Worm (Caenorhabditis elegans) whole organism, L1 larva: ENCODE results near the gene lim-8.

ENCODE experiments used
- C16A3.4 ChIP-seq: fragments of 150-350 bp; optimal IDR thresholded peaks from 2 replicates; lab custom pipeline; 2014; ENCODE audit warnings: missing biosample characterization, missing genetic modification characterization
- F16B12.6 ChIP-seq: fragments of 150-350 bp; optimal IDR thresholded peaks from 2 replicates; lab custom pipeline; 2014; ENCODE audit warnings: missing biosample characterization, missing genetic modification characterization
- aha-1 ChIP-seq: fragments of 150-350 bp; optimal IDR thresholded peaks from 2 replicates; lab custom pipeline; 2014; ENCODE audit warnings: missing biosample characterization, missing genetic modification characterization
- alr-1 ChIP-seq: fragments of 200-800 bp; sonication (Bioruptor generic); optimal IDR thresholded peaks from 2 replicates; lab custom pipeline; 2018; ENCODE audit warnings: borderline replicate concordance, mild to moderate bottlenecking, missing genetic modification characterization, missing compliant biosample characterization
- aly-2 ChIP-seq: fragments of 150-350 bp; optimal IDR thresholded peaks from 2 replicates; lab custom pipeline; 2014; ENCODE audit warnings: missing biosample characterization, missing genetic modification characterization
- blmp-1 ChIP-seq: fragments of 150-350 bp; optimal IDR thresholded peaks from 2 replicates; lab custom pipeline; 2014; ENCODE audit warnings: missing biosample characterization, missing genetic modification characterization
- ceh-82 ChIP-seq, 3 experiments: fragments of 150-350 bp in 1 of 3; sonication (generic microtip) in 2 of 3; optimal IDR thresholded peaks; 2 replicates each; lab custom pipeline; 2014 to 2017; ENCODE audit warnings: missing biosample characterization in 3 of 3, missing genetic modification characterization in 3 of 3
- ceh-90 ChIP-seq: sonication (generic microtip); optimal IDR thresholded peaks from 2 replicates; lab custom pipeline; 2016; ENCODE audit warnings: missing genetic modification characterization, missing compliant biosample characterization
- ces-1 ChIP-seq: fragments of 150-350 bp; optimal IDR thresholded peaks from 2 replicates; lab custom pipeline; 2014; ENCODE audit warnings: missing biosample characterization, missing genetic modification reagents, missing genetic modification characterization
- efl-1 ChIP-seq, 4 experiments: fragments of 150-350 bp; optimal IDR thresholded peaks in 3 of 4; peaks in 1 of 4; 1 replicate in 1 of 4; 2 replicates in 3 of 4; lab custom pipeline; 2014; ENCODE audit warnings: missing biosample characterization in 2 of 4, missing genetic modification characterization in 2 of 4, missing genetic modification reagents in 2 of 4
- elt-2 ChIP-seq: sonication (generic microtip); optimal IDR thresholded peaks from 2 replicates; lab custom pipeline; 2016; ENCODE audit warnings: missing genetic modification characterization, mild to moderate bottlenecking, inconsistent platforms, missing compliant biosample characterization, missing genetic modification reagents
- elt-3 ChIP-seq, 6 experiments: fragments of 150-350 bp in 1 of 6; sonication (generic microtip); optimal IDR thresholded peaks; 2 replicates each; lab custom pipeline; 2017 to 2018; ENCODE audit warnings: missing biosample characterization in 6 of 6, missing genetic modification characterization in 6 of 6, inconsistent platforms in 1 of 6
- ets-5 ChIP-seq: fragments of 200-800 bp; sonication (Bioruptor generic); IDR thresholded peaks from 2 replicates; pipeline ENCODE4 v1.3.6; 2022; ENCODE audit warnings: missing genetic modification characterization, missing compliant biosample characterization
- fkh-10 ChIP-seq: sonication (generic microtip); optimal IDR thresholded peaks from 2 replicates; lab custom pipeline; 2017; ENCODE audit warnings: missing biosample characterization, missing genetic modification reagents, missing genetic modification characterization
- hlh-17 ChIP-seq: fragments of 200-800 bp; sonication (Bioruptor generic); optimal IDR thresholded peaks from 2 replicates; lab custom pipeline; 2018; ENCODE audit warnings: missing genetic modification characterization, mild to moderate bottlenecking, missing compliant biosample characterization, moderate library complexity, borderline replicate concordance
- isw-1 ChIP-seq: fragments of 200-800 bp; sonication (Bioruptor generic); IDR thresholded peaks from 2 replicates; pipeline ENCODE4 v1.3.6; 2022; ENCODE audit warnings: missing genetic modification characterization, missing compliant biosample characterization
- lin-14 ChIP-seq: fragments of 200-800 bp; sonication (Bioruptor generic); optimal IDR thresholded peaks from 2 replicates; lab custom pipeline; 2018; ENCODE audit warnings: mild to moderate bottlenecking, missing genetic modification characterization, moderate library complexity, missing compliant biosample characterization
- lin-15B ChIP-seq: fragments of 150-350 bp; sonication (generic microtip); optimal IDR thresholded peaks from 3 replicates; lab custom pipeline; 2014; ENCODE audit warnings: missing biosample characterization, missing genetic modification characterization
- lin-35 ChIP-seq, 2 experiments: fragments of 150-350 bp; optimal IDR thresholded peaks; 2 replicates each; lab custom pipeline; 2014; ENCODE audit warnings: missing biosample characterization in 2 of 2, missing genetic modification characterization in 2 of 2, missing genetic modification reagents in 2 of 2
- lsy-2 ChIP-seq, 2 experiments: fragments of 150-350 bp; optimal IDR thresholded peaks; 2 replicates each; lab custom pipeline; 2014; ENCODE audit warnings: missing biosample characterization in 2 of 2, missing genetic modification characterization in 2 of 2
- mdl-1 ChIP-seq, 2 experiments: fragments of 150-350 bp; optimal IDR thresholded peaks; 2 replicates each; lab custom pipeline; 2014 to 2017; ENCODE audit warnings: missing biosample characterization in 2 of 2, missing genetic modification characterization in 2 of 2, inconsistent platforms in 1 of 2
- mep-1 ChIP-seq: fragments of 150-350 bp; optimal IDR thresholded peaks from 2 replicates; lab custom pipeline; 2014; ENCODE audit warnings: missing biosample characterization, missing genetic modification characterization
- nhr-19 ChIP-seq: fragments of 200-800 bp; sonication (Bioruptor generic); conservative IDR thresholded peaks from 2 replicates; pipeline ENCODE4 v1.3.6; 2022; ENCODE audit warnings: missing genetic modification characterization, missing compliant biosample characterization
- nhr-237 ChIP-seq: fragments of 150-350 bp; optimal IDR thresholded peaks from 2 replicates; lab custom pipeline; 2014; ENCODE audit warnings: missing biosample characterization, missing genetic modification characterization
- nhr-28 ChIP-seq: fragments of 150-350 bp; optimal IDR thresholded peaks from 2 replicates; lab custom pipeline; 2014; ENCODE audit warnings: missing biosample characterization, missing genetic modification characterization
- nhr-84 ChIP-seq: sonication (generic microtip); optimal IDR thresholded peaks from 2 replicates; lab custom pipeline; 2017; ENCODE audit warnings: missing biosample characterization, missing genetic modification characterization
- pag-3 ChIP-seq: sonication (generic microtip); optimal IDR thresholded peaks from 2 replicates; lab custom pipeline; 2017; ENCODE audit warnings: missing genetic modification characterization, mild to moderate bottlenecking, missing compliant biosample characterization, antibody characterized with exemption, borderline replicate concordance; ENCODE audit not compliant: insufficient read depth
- snu-23 ChIP-seq: sonication (generic microtip); optimal IDR thresholded peaks from 2 replicates; lab custom pipeline; 2016; ENCODE audit warnings: missing genetic modification characterization, missing compliant biosample characterization
- sox-4 ChIP-seq: sonication (generic microtip); optimal IDR thresholded peaks from 2 replicates; lab custom pipeline; 2016; ENCODE audit warnings: missing genetic modification characterization, missing compliant biosample characterization
- sptf-1 ChIP-seq: fragments of 150-350 bp; optimal IDR thresholded peaks from 2 replicates; lab custom pipeline; 2014; ENCODE audit warnings: missing biosample characterization, missing genetic modification characterization
- unc-130 ChIP-seq: fragments of 150-350 bp; optimal IDR thresholded peaks from 2 replicates; lab custom pipeline; 2017; ENCODE audit warnings: missing biosample characterization, missing genetic modification characterization, inconsistent platforms
- xbp-1 ChIP-seq: sonication (generic microtip); optimal IDR thresholded peaks from 2 replicates; lab custom pipeline; 2016; ENCODE audit warnings: missing genetic modification characterization, missing compliant biosample characterization
- zag-1 ChIP-seq: fragments of 150-350 bp; optimal IDR thresholded peaks from 2 replicates; lab custom pipeline; 2014; ENCODE audit warnings: missing biosample characterization, missing genetic modification characterization
- ztf-4 ChIP-seq: fragments of 150-350 bp; optimal IDR thresholded peaks from 2 replicates; lab custom pipeline; 2014; ENCODE audit warnings: missing biosample characterization, missing genetic modification characterization

The lim-8 gene

DNA sequence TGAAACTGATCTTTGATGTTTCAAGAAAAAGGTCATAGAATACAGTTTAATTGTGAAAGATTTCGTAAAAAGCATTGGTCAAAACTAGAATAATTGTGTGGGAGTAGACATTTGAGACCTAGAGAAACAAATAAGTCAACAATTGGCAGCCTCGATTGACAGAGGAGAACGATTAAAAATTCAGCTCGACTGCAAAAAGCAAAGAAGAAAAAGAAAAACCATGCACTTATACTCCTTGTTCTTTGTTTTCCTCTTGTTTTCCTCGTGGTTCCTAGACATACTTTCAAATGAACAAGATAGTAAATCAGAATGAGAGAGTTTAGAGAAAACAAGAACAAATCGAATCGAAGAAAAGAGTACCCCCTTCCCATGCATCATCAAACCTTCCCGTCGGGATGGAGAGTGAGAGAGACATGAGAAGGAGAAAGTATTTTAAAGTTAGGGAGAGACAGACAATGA is 54.8 kb downstream of the lim-8 start (continued):
- TF ChIP-seq ztf-4 (tag; lab: Kevin White, UChicago): no peak
- peak; percentile 42 for TF ChIP-seq C16A3.4 (tag; lab: Kevin White, UChicago)
- TF ChIP-seq xbp-1 (tag; lab: Kevin White, UChicago): peak; percentile 29
- peak in 1 of 3 experiments; percentile 9 for TF ChIP-seq ceh-82 (tag; optimal IDR thresholded peaks at IDR 0.05; lab: Kevin White, UChicago)
- TF ChIP-seq sox-4: no peak
- no peak for TF ChIP-seq aha-1
- no peak for TF ChIP-seq fkh-10 (GFP tag; lab: Kevin White, UChicago)
- TF ChIP-seq ceh-90 (tag; lab: Kevin White, UChicago): no peak
- no peak for TF ChIP-seq zag-1 (tag; lab: Kevin White, UChicago)
- TF ChIP-seq, all 84 proteins: peak for 24

ce11 chrIII:6859482-6859881 is 56.9 kb downstream of the lim-8 start, which contains the start of gene clec-158:
clec-158 (minus strand) TSS chrIII:6859582.
- TF ChIP-seq unc-130 (tag; lab: Kevin White, UChicago): no peak
- TF ChIP-seq nhr-237: no peak
- no peak for TF ChIP-seq sptf-1 (tag; lab: Kevin White, UChicago)
- no peak for TF ChIP-seq nhr-84 (tag; lab: Kevin White, UChicago)
- TF ChIP-seq ets-5 (GFP tag; lab: Robert Waterston, UW): no peak
- TF ChIP-seq lin-15B (tag; lab: Kevin White, UChicago): no peak
- no peak for TF ChIP-seq lsy-2 (tag; optimal IDR thresholded peaks at IDR 0.05; lab: Kevin White, UChicago)
- TF ChIP-seq ces-1: no peak
- no peak for TF ChIP-seq pag-3 (tag; lab: Kevin White, UChicago)
- no peak for TF ChIP-seq nhr-19 (GFP tag; lab: Robert Waterston, UW)
- TF ChIP-seq F16B12.6: no peak
- no peak for TF ChIP-seq hlh-17
- TF ChIP-seq aly-2 (tag; lab: Kevin White, UChicago): no peak
- no peak for TF ChIP-seq nhr-28
- no peak for TF ChIP-seq mdl-1 (tag; optimal IDR thresholded peaks at IDR 0.05; lab: Kevin White, UChicago)
- TF ChIP-seq aha-1: no peak

ce11 chrIII:6863901-6864300 is 61.3 kb downstream of the lim-8 start, which contains the start of gene sma-3:
sma-3 (minus strand) TSS chrIII:6863968.
- TF ChIP-seq lsy-2 (tag; optimal IDR thresholded peaks at IDR 0.05; lab: Kevin White, UChicago) (peak in 1 of 2 experiments; percentile 16), lin-35 (GFP tag; optimal IDR thresholded peaks at IDR 0.05; lab: Kevin White, UChicago) (peak in 1 of 2 experiments; percentile 22), blmp-1 (tag; lab: Kevin White, UChicago) (peak; percentile 96), lin-14 (GFP tag; lab: Kevin White, UChicago) (peak; percentile 64), elt-2 (peak; percentile 10), mep-1 (tag; lab: Kevin White, UChicago) (peak; percentile 7), snu-23 (GFP tag; lab: Kevin White, UChicago) (peak; percentile 3), elt-3 (tag; optimal IDR thresholded peaks at IDR 0.05; lab: Kevin White, UChicago) (peak in 3 of 6 experiments; percentile 18 to 81 (median 19)), alr-1 (no peak), efl-1 (optimal IDR thresholded peaks at IDR 0.05; lab: Kevin White, UChicago) (no peak), efl-1 (GFP tag; optimal IDR thresholded peaks at IDR 0.05 in 1 of 2; lab: Kevin White, UChicago) (peak in 1 of 2 experiments; percentile 74), isw-1 (GFP tag; lab: Robert Waterston, UW) (no peak)
